Fruit fly (Drosophila melanogaster): ENCODE measurements around the gene CG4198.
A peak's percentile ranks its signal among the peaks of the same experiment; 100 is the strongest.

Gene CG4198

DNA sequence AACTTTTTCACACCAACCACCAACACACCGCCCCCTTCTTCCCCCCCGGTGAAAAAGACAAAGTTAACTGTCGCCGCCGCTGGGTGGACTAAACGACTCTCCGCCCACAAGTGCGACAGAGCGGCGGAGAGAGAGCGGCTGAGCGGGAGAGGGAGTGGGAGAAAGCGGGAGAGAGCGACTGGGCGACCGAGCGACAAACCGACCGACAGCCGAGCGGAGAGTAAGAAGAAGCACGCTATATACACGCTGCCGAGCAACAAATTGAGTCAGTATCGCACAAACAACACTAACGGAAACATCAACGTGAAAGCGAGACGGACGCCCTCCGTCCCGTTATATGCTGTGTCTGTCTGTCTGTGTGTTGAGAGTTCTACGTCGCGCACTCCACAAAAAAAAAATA is 26.9 kb downstream of the CG4198 start, which contains the start of gene SK (continued):
- TF ChIP-seq CG8290 (GFP tag; optimal IDR thresholded peaks at IDR 0.05) (no peak), CG8290 (tag; optimal IDR thresholded peaks at IDR 0.05) (peak in 1 of 2 experiments; percentile 41), ems (GFP tag; optimal IDR thresholded peaks at IDR 0.05) (no peak), Trl (optimal IDR thresholded peaks at IDR 0.05) (peak; percentile 64 to 76), Trl (GFP tag; optimal IDR thresholded peaks at IDR 0.05) (no peak), scrt (GFP tag; optimal IDR thresholded peaks at IDR 0.05) (peak; percentile 4), hth (optimal IDR thresholded peaks at IDR 0.05) (no peak), CG4730 (GFP tag; IDR thresholded peaks at IDR 0.05) (no peak), stc (GFP tag; IDR thresholded peaks at IDR 0.05) (no peak; the same call in 1 of the 2 replicates), Hmr (GFP tag; optimal IDR thresholded peaks at IDR 0.05) (peak; percentile 2), wor (GFP tag; IDR thresholded peaks at IDR 0.05) (no peak), CG12071 (GFP tag; optimal IDR thresholded peaks at IDR 0.05) (peak; percentile 4), fd102C (GFP tag; optimal IDR thresholded peaks at IDR 0.05) (no peak), sens (GFP tag) (peak; percentile 39), sd (tag; optimal IDR thresholded peaks at IDR 0.05) (no peak), so (GFP tag; IDR thresholded peaks at IDR 0.05) (0 out of 3 replicates have a peak, but pooled peaks have one; percentile 10), CG6854 (GFP tag; optimal IDR thresholded peaks at IDR 0.05) (no peak), Med (GFP tag) (peak; percentile 67), Dp (GFP tag; optimal IDR thresholded peaks at IDR 0.05) (no peak), CG32532 (GFP tag; IDR thresholded peaks at IDR 0.05) (peak; percentile 48; the same call in 1 of the 2 replicates), sr (GFP tag; IDR thresholded peaks at IDR 0.05) (peak; percentile 71), Drgx (GFP tag; IDR thresholded peaks at IDR 0.05) (0 out of 2 replicates have a peak, but pooled peaks have one; percentile 20), az2 (GFP tag; optimal IDR thresholded peaks at IDR 0.05) (no peak), CG18764 (GFP tag; optimal IDR thresholded peaks at IDR 0.05) (no peak), CG34224 (GFP tag; IDR thresholded peaks at IDR 0.05; ENCODE audit: partially characterized antibody) (no peak)

DNA sequence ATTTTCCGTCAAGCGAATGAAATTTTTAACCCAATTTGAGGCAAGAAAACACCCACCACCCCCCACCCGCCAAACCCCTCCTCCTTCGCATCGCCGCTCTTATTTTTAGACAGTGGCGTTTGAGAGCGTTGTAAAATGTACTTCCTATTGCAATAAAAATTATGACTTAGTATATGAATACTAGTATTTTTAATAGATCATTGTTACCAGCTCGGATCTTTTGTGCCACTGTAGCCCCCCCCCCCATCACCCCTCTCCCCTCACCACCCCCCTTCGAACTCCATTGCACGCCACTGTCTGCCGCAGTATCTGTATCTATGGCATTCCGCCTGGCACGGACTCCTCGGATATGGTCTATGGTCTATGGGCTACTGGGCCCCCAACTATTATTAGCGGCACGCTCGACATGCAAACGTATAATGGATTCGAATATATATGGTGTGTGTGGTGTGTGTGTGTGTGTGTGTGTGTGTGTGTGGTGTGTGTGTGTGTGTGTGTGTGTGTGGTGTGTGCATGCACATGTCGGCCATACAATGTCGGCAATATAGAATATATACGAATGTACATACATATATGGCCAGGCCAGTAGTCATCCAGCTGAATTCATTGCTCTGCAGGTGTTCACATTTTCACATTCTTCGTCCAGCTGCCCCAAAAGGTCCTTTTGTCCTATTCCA is 37.0 kb downstream of the CG4198 start:
- TF ChIP-seq H15 (GFP tag; IDR thresholded peaks at IDR 0.05) (peak; percentile 42; the same call in 1 of the 3 replicates), CG10462 (GFP tag; optimal IDR thresholded peaks at IDR 0.05) (no peak), chn (GFP tag; optimal IDR thresholded peaks at IDR 0.05) (no peak), CG18599 (GFP tag; optimal IDR thresholded peaks at IDR 0.05) (peak; percentile 39), Dip3 (GFP tag; optimal IDR thresholded peaks at IDR 0.05) (no peak), CG12659 (GFP tag; optimal IDR thresholded peaks at IDR 0.05) (no peak), CG32767 (GFP tag; IDR thresholded peaks at IDR 0.05) (0 out of 2 replicates have a peak, but pooled peaks have one; percentile 24), hb (GFP tag; IDR thresholded peaks at IDR 0.05; ENCODE audit: partially characterized antibody) (no peak), Hr51 (GFP tag; optimal IDR thresholded peaks at IDR 0.05) (peak in 1 of 2 experiments; percentile 23), sisA (GFP tag; IDR thresholded peaks at IDR 0.05) (peak; percentile 63), CG13424 (tag; optimal IDR thresholded peaks at IDR 0.05) (peak; percentile 18), phol (tag; optimal IDR thresholded peaks at IDR 0.05) (peak; percentile 39), Hand (GFP tag; optimal IDR thresholded peaks at IDR 0.05) (no peak), ttk (GFP tag; IDR thresholded peaks at IDR 0.05) (0 out of 2 replicates have a peak, but pooled peaks have one; percentile 28), Vsx1 (GFP tag; optimal IDR thresholded peaks at IDR 0.05) (no peak), ara (GFP tag; IDR thresholded peaks at IDR 0.05) (0 out of 2 replicates have a peak, but pooled peaks have one; percentile 38), tgo (GFP tag; IDR thresholded peaks at IDR 0.05) (0 out of 3 replicates have a peak, but pooled peaks have one; percentile 18), Gug (GFP tag; IDR thresholded peaks at IDR 0.05) (peak; percentile 41; the same call in 1 of the 4 replicates), luna (GFP tag; optimal IDR thresholded peaks at IDR 0.05) (no peak), Lim3 (GFP tag; IDR thresholded peaks at IDR 0.05) (no peak), sens (GFP tag) (no peak), CG16813 (GFP tag; IDR thresholded peaks at IDR 0.05; ENCODE audit: partially characterized antibody) (no peak), grn (GFP tag; optimal IDR thresholded peaks at IDR 0.05) (no peak), CG2116 (GFP tag; optimal IDR thresholded peaks at IDR 0.05) (no peak), Ptx1 (GFP tag; IDR thresholded peaks at IDR 0.05) (peak; percentile 43; the same call in 1 of the 2 replicates), Gsc (GFP tag; IDR thresholded peaks at IDR 0.05) (0 out of 2 replicates have a peak, but pooled peaks have one; percentile 24), CG17829 (tag; optimal IDR thresholded peaks at IDR 0.05) (no peak)
